Fruit fly (Drosophila melanogaster) whole organism, embryonic: Measurements from ENCODE around the gene CG14947.

Experiments used
- Bdp1 ChIP-seq: fragments of 200-800 bp; sonication (Bioruptor generic); optimal IDR thresholded peaks from 3 replicates; lab custom pipeline; 2016; ENCODE audit warnings: missing biosample characterization, missing genetic modification characterization
- CG10543 ChIP-seq: fragments of 200-800 bp; sonication (Bioruptor generic); optimal IDR thresholded peaks from 3 replicates; lab custom pipeline; 2017; ENCODE audit warnings: missing biosample characterization, mild to moderate bottlenecking, missing genetic modification characterization, moderate library complexity
- CG13123 ChIP-seq: fragments of 200-800 bp; sonication (Bioruptor generic); optimal IDR thresholded peaks from 2 replicates; lab custom pipeline; 2016; ENCODE audit warnings: missing biosample characterization, missing genetic modification characterization
- CG15696 ChIP-seq: fragments of 200-800 bp; sonication (Bioruptor generic); optimal IDR thresholded peaks from 2 replicates; lab custom pipeline; 2019; ENCODE audit warnings: missing biosample characterization, mild to moderate bottlenecking, missing genetic modification characterization, moderate library complexity
- CG30403 ChIP-seq: fragments of 200-800 bp; sonication (Bioruptor generic); optimal IDR thresholded peaks from 3 replicates; lab custom pipeline; 2016; ENCODE audit warnings: missing biosample characterization, missing genetic modification characterization
- CG31224 ChIP-seq: fragments of 200-800 bp; sonication (Bioruptor generic); IDR thresholded peaks from 2 replicates; pipeline ENCODE4 v1.3.6; 2022; ENCODE audit warnings: missing biosample characterization, missing genetic modification characterization
- CG31365 ChIP-seq: fragments of 200-800 bp; sonication (Bioruptor generic); optimal IDR thresholded peaks from 2 replicates; lab custom pipeline; 2018; ENCODE audit warnings: missing biosample characterization, mild to moderate bottlenecking, missing genetic modification characterization
- CG32532 ChIP-seq: fragments of 200-800 bp; sonication (Bioruptor generic); IDR thresholded peaks from 2 replicates; pipeline ENCODE4 v1.3.6; 2022; ENCODE audit warnings: missing biosample characterization, missing genetic modification characterization
- CG3995 ChIP-seq: fragments of 200-800 bp; sonication (Bioruptor generic); optimal IDR thresholded peaks from 3 replicates; lab custom pipeline; 2016; ENCODE audit warnings: missing biosample characterization, missing genetic modification characterization
- CG6254 ChIP-seq: fragments of 200-800 bp; sonication (Bioruptor generic); optimal IDR thresholded peaks from 3 replicates; lab custom pipeline; 2017; ENCODE audit warnings: mild to moderate bottlenecking, missing biosample characterization, missing genetic modification reagents, missing genetic modification characterization
- CG6689 ChIP-seq: fragments of 200-800 bp; sonication (Bioruptor generic); IDR thresholded peaks from 2 replicates; pipeline ENCODE4 v1.3.6; 2022; ENCODE audit warnings: missing biosample characterization, missing genetic modification characterization
- CG7357 ChIP-seq: fragments of 200-800 bp; sonication (Bioruptor generic); IDR thresholded peaks from 3 replicates; pipeline ENCODE4 v1.3.6; 2022; ENCODE audit warnings: missing biosample characterization, missing genetic modification characterization
- CTCF ChIP-seq: fragments of 200-800 bp; sonication (Bioruptor generic); optimal IDR thresholded peaks from 2 replicates; lab custom pipeline; 2017; ENCODE audit warnings: missing biosample characterization, mild to moderate bottlenecking, missing genetic modification characterization, moderate library complexity
- Dek ChIP-seq: fragments of 200-800 bp; sonication (Bioruptor generic); optimal IDR thresholded peaks from 3 replicates; lab custom pipeline; 2019; ENCODE audit warnings: missing biosample characterization, mild to moderate bottlenecking, missing genetic modification characterization, moderate library complexity
- Doc2 ChIP-seq: fragments of 200-800 bp; sonication (Bioruptor generic); IDR thresholded peaks from 2 replicates; pipeline ENCODE4 v1.3.6; 2022; ENCODE audit warnings: missing biosample characterization, missing genetic modification characterization
- Dp ChIP-seq: fragments of 200-800 bp; sonication (Bioruptor generic); optimal IDR thresholded peaks from 2 replicates; lab custom pipeline; 2018; ENCODE audit warnings: missing biosample characterization, mild to moderate bottlenecking, missing genetic modification characterization, moderate library complexity
- E2f2 ChIP-seq: fragments of 200-800 bp; sonication (Bioruptor generic); IDR thresholded peaks from 2 replicates; pipeline ENCODE4 v1.3.6; 2022; ENCODE audit warnings: missing biosample characterization, missing genetic modification characterization
- HHEX ChIP-seq: fragments of 200-800 bp; sonication (Bioruptor generic); optimal IDR thresholded peaks from 3 replicates; lab custom pipeline; 2017; ENCODE audit warnings: missing biosample characterization, mild to moderate bottlenecking, missing genetic modification characterization, missing genetic modification reagents
- Hand ChIP-seq: fragments of 200-800 bp; sonication (Bioruptor generic); optimal IDR thresholded peaks from 2 replicates; lab custom pipeline; 2017; ENCODE audit warnings: mild to moderate bottlenecking, missing biosample characterization, missing genetic modification reagents, missing genetic modification characterization
- HmgZ ChIP-seq: fragments of 200-800 bp; sonication (Bioruptor generic); optimal IDR thresholded peaks from 2 replicates; lab custom pipeline; 2018; ENCODE audit warnings: missing biosample characterization, mild to moderate bottlenecking, missing genetic modification characterization
- Hr51 ChIP-seq, 2 experiments: fragments of 200-800 bp; sonication (Bioruptor generic); optimal IDR thresholded peaks; 2 replicates in 1 of 2; 3 replicates in 1 of 2; lab custom pipeline; 2016 to 2018; ENCODE audit warnings: missing biosample characterization in 2 of 2, missing genetic modification characterization in 2 of 2, mild to moderate bottlenecking in 1 of 2, moderate library complexity in 1 of 2
- Hr78 ChIP-seq, 2 experiments: fragments of 200-800 bp in 1 of 2; fragments of >200 bp in 1 of 2; sonication (Bioruptor generic) in 1 of 2; optimal IDR thresholded peaks; 2 replicates each; lab custom pipeline; 2017 to 2019; ENCODE audit warnings: missing biosample characterization in 2 of 2, missing genetic modification characterization in 2 of 2, mild to moderate bottlenecking in 1 of 2, moderate library complexity in 1 of 2
- Hsf ChIP-seq: fragments of 200-800 bp; sonication (Bioruptor generic); optimal IDR thresholded peaks from 3 replicates; lab custom pipeline; 2016; ENCODE audit warnings: missing biosample characterization, missing genetic modification characterization
- Max ChIP-seq: fragments of 200-800 bp; sonication (Bioruptor generic); optimal IDR thresholded peaks from 2 replicates; lab custom pipeline; 2016; ENCODE audit warnings: missing biosample characterization, mild to moderate bottlenecking, missing genetic modification characterization
- NC2α ChIP-seq: fragments of 200-800 bp; sonication (Bioruptor generic); optimal IDR thresholded peaks from 2 replicates; lab custom pipeline; 2016; ENCODE audit warnings: missing biosample characterization, missing genetic modification characterization
- Nf-YB ChIP-seq: fragments of 200-800 bp; sonication (Bioruptor generic); optimal IDR thresholded peaks from 3 replicates; lab custom pipeline; 2019; ENCODE audit warnings: missing biosample characterization, mild to moderate bottlenecking, missing genetic modification characterization, moderate library complexity
- Nf-YC ChIP-seq: fragments of 200-800 bp; optimal IDR thresholded peaks from 3 replicates; lab custom pipeline; 2019; ENCODE audit warnings: missing biosample characterization, mild to moderate bottlenecking, missing genetic modification characterization, moderate library complexity
- Oli ChIP-seq: fragments of 200-800 bp; sonication (Bioruptor generic); optimal IDR thresholded peaks from 2 replicates; lab custom pipeline; 2018; ENCODE audit warnings: missing biosample characterization, mild to moderate bottlenecking, missing genetic modification characterization, moderate library complexity
- Usf ChIP-seq: fragments of 200-800 bp; sonication (Bioruptor generic); optimal IDR thresholded peaks from 2 replicates; lab custom pipeline; 2017; ENCODE audit warnings: missing genotype, missing biosample characterization, missing genetic modification characterization
- ara ChIP-seq: fragments of 200-800 bp; sonication (Bioruptor generic); IDR thresholded peaks from 2 replicates; pipeline ENCODE4 v1.3.6; 2022; ENCODE audit warnings: missing biosample characterization, missing genetic modification characterization
- bab2 ChIP-seq: fragments of 200-800 bp; sonication (Bioruptor generic); optimal IDR thresholded peaks from 2 replicates; lab custom pipeline; 2016; ENCODE audit warnings: missing biosample characterization, missing genetic modification characterization
- bigmax ChIP-seq: fragments of 200-800 bp; sonication (Bioruptor generic); optimal IDR thresholded peaks from 2 replicates; lab custom pipeline; 2018; ENCODE audit warnings: missing biosample characterization, mild to moderate bottlenecking, missing genetic modification characterization
- bowl ChIP-seq: fragments of 200-800 bp; sonication (Bioruptor generic); IDR thresholded peaks from 2 replicates; pipeline ENCODE4 v1.3.6; 2022; ENCODE audit warnings: missing biosample characterization, missing genetic modification characterization
- cg ChIP-seq: fragments of 200-800 bp; sonication (Bioruptor generic); optimal IDR thresholded peaks from 3 replicates; lab custom pipeline; 2019; ENCODE audit warnings: missing biosample characterization, mild to moderate bottlenecking, missing genetic modification characterization, moderate library complexity
- dm ChIP-seq: fragments of 200-800 bp; sonication (Bioruptor generic); optimal IDR thresholded peaks from 3 replicates; lab custom pipeline; 2016; ENCODE audit warnings: missing biosample characterization, missing genetic modification characterization
- emc ChIP-seq: fragments of 200-800 bp; sonication (Bioruptor generic); optimal IDR thresholded peaks from 2 replicates; lab custom pipeline; 2016; ENCODE audit warnings: missing biosample characterization, missing genetic modification characterization
- fd96Cb ChIP-seq: fragments of 200-800 bp; sonication (Bioruptor generic); optimal IDR thresholded peaks from 2 replicates; lab custom pipeline; 2018; ENCODE audit warnings: missing biosample characterization, mild to moderate bottlenecking, missing genetic modification characterization, moderate library complexity
- ind ChIP-seq: fragments of 200-800 bp; sonication (Bioruptor generic); optimal IDR thresholded peaks from 3 replicates; lab custom pipeline; 2016; ENCODE audit warnings: missing biosample characterization, missing genetic modification characterization
- nom ChIP-seq: fragments of 200-800 bp; sonication (Bioruptor generic); optimal IDR thresholded peaks from 2 replicates; lab custom pipeline; 2017; ENCODE audit warnings: missing biosample characterization, missing genetic modification characterization, mild to moderate bottlenecking, moderate library complexity, missing genetic modification reagents
- phol ChIP-seq: fragments of 200-800 bp; sonication (Bioruptor generic); optimal IDR thresholded peaks from 3 replicates; lab custom pipeline; 2018; ENCODE audit warnings: missing biosample characterization, mild to moderate bottlenecking, missing genetic modification characterization, moderate library complexity
- pros ChIP-seq: fragments of 200-800 bp; sonication (Bioruptor generic); optimal IDR thresholded peaks from 3 replicates; lab custom pipeline; 2019; ENCODE audit warnings: missing biosample characterization, mild to moderate bottlenecking, missing genetic modification characterization, moderate library complexity
- psq ChIP-seq: fragments of 200-800 bp; sonication (Bioruptor generic); optimal IDR thresholded peaks from 2 replicates; lab custom pipeline; 2017; ENCODE audit warnings: missing biosample characterization, missing genetic modification characterization
- pzg ChIP-seq: fragments of 200-800 bp; sonication (Bioruptor generic); optimal IDR thresholded peaks from 3 replicates; lab custom pipeline; 2018; ENCODE audit warnings: missing biosample characterization, mild to moderate bottlenecking, missing genetic modification characterization, moderate library complexity
- sim ChIP-seq: fragments of 200-800 bp; sonication (Bioruptor generic); IDR thresholded peaks from 2 replicates; pipeline ENCODE4 v1.3.6; 2022; ENCODE audit warnings: missing biosample characterization, missing genetic modification characterization
- sisA ChIP-seq: fragments of 200-800 bp; sonication (Bioruptor generic); IDR thresholded peaks from 2 replicates; pipeline ENCODE4 v1.3.6; 2022; ENCODE audit warnings: missing biosample characterization, missing genetic modification characterization
- tna ChIP-seq: fragments of 200-800 bp; sonication (Bioruptor generic); IDR thresholded peaks from 2 replicates; pipeline ENCODE4 v1.3.6; 2022; ENCODE audit warnings: missing biosample characterization, missing genetic modification characterization; ENCODE audit not compliant: partially characterized antibody
- trh ChIP-seq: fragments of 200-800 bp; sonication (Bioruptor generic); optimal IDR thresholded peaks from 2 replicates; lab custom pipeline; 2016; ENCODE audit warnings: missing biosample characterization, missing genetic modification characterization
- unpg ChIP-seq: fragments of 200-800 bp; sonication (Bioruptor generic); optimal IDR thresholded peaks from 3 replicates; lab custom pipeline; 2018; ENCODE audit warnings: missing biosample characterization, mild to moderate bottlenecking, missing genetic modification characterization, moderate library complexity

CG14947 gene

dm6 chr2L:12026458-12027431, 49.2 kb upstream of the CG14947 start (continued):
- TF ChIP-seq emc (no peak), unpg (GFP tag; lab: Kevin White, UChicago) (peak; percentile 47), Doc2 (GFP tag; lab: Robert Waterston, UW) (no peak), Nf-YB (GFP tag; lab: Kevin White, UChicago) (peak; percentile 44), CG3995 (no peak), ara (GFP tag; lab: Robert Waterston, UW) (peak; percentile 63), dm (GFP tag; lab: Kevin White, UChicago) (peak; percentile 35), psq (GFP tag; lab: Kevin White, UChicago) (no peak), E2f2 (GFP tag; lab: Robert Waterston, UW) (peak; percentile 36), CG32532 (GFP tag; lab: Robert Waterston, UW) (peak; percentile 53), Hr78 (GFP tag; optimal IDR thresholded peaks at IDR 0.05; lab: Kevin White, UChicago) (peak in 1 of 2 experiments; percentile 16), CG6689 (GFP tag; lab: Robert Waterston, UW) (no peak; the same call in none of the 2 replicates), Hsf (peak; percentile 52), HHEX (GFP tag; lab: Kevin White, UChicago) (peak; percentile 60), pros (GFP tag; lab: Kevin White, UChicago) (no peak), bigmax (no peak), fd96Cb (tag; lab: Kevin White, UChicago) (peak; percentile 57), bab2 (GFP tag; lab: Kevin White, UChicago) (peak; percentile 27), Dek (tag; lab: Kevin White, UChicago) (peak; percentile 7), CTCF (GFP tag; lab: Kevin White, UChicago) (no peak), Hr51 (GFP tag; optimal IDR thresholded peaks at IDR 0.05; lab: Kevin White, UChicago) (peak in 1 of 2 experiments; percentile 75), cg (GFP tag; lab: Kevin White, UChicago) (no peak), CG15696 (tag; lab: Kevin White, UChicago) (no peak), CG6254 (GFP tag; lab: Kevin White, UChicago) (peak; percentile 11), Bdp1 (no peak), CG7357 (GFP tag; lab: Robert Waterston, UW) (0 out of 3 replicates have a peak, but pooled peaks have one; percentile 27), Max (GFP tag; lab: Kevin White, UChicago) (peak; percentile 54), Usf (GFP tag; lab: Kevin White, UChicago) (peak; percentile 30), bowl (GFP tag; lab: Robert Waterston, UW) (no peak), CG31224 (GFP tag; lab: Robert Waterston, UW) (peak; percentile 41; the same call in 1 of the 2 replicates), phol (peak; percentile 66), pzg (GFP tag; lab: Kevin White, UChicago) (peak; percentile 3), sisA (GFP tag; lab: Robert Waterston, UW) (peak; percentile 43; the same call in 1 of the 2 replicates), CG13123 (GFP tag; lab: Kevin White, UChicago) (peak; percentile 31), HmgZ (tag; lab: Kevin White, UChicago) (no peak), CG30403 (peak; percentile 75), CG31365 (tag; lab: Kevin White, UChicago) (no peak), sim (GFP tag; lab: Robert Waterston, UW) (no peak), CG10543 (GFP tag; lab: Kevin White, UChicago) (peak; percentile 3), Oli (tag; lab: Kevin White, UChicago) (peak; percentile 83), NC2α (GFP tag; lab: Kevin White, UChicago) (peak; percentile 22), tna (GFP tag; lab: Robert Waterston, UW) (no peak), ind (GFP tag; lab: Kevin White, UChicago) (peak; percentile 38), nom (GFP tag; lab: Kevin White, UChicago) (peak; percentile 98), Nf-YC (peak; percentile 52), trh (GFP tag; lab: Kevin White, UChicago) (peak; percentile 31), Hand (peak; percentile 35), Dp (GFP tag; lab: Kevin White, UChicago) (peak; percentile 3)
